Fruit fly (Drosophila melanogaster): Measurements from ENCODE around the gene Ir7b.
A peak's percentile ranks its signal among the peaks of the same experiment; 100 is the strongest.

The Ir7b gene

DNA sequence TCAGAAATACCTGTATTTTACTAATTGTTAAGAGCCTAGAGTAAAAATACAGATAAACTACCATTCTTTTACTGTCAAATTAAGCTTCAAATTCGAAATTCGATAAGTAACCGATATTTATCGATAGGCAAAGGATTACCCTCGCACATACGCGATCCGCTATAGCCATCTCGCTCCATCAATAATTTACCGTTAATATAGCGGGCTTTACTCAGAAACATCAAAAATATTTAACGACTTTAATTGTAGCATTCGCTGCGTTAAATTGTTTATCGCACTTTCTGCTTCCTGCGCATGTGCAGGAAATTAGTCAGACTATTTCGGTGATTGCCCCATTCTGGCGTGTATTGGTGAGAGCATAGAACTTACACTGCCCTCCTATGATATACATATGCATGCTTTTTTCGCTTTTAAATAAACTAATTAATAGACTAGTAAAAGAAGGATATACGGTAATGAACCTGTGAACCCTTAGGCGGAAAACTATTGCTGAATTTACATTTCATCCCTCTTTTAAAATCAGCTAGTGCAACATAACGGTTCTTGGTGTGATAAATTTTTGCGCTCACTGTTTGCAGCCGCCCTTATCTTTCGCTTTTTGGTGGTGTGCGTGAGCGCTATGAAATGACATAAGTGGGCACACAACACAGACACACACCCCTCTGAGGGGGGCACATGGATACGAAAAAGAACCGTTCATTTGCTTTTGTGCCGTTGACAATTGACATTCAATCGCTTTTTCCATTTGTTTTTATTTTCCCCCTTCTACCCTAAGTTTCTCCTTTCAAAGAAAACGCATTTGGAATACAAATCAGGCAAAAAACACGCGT is 41.7 kb upstream of the Ir7b start, which contains the start of the genes dpr14 and spidey (continued):
- TF ChIP-seq CG7963 (GFP tag; IDR thresholded peaks at IDR 0.05; ENCODE audit: partially characterized antibody) (0 out of 3 replicates have a peak, but pooled peaks have one; percentile 8), CG16813 (GFP tag; IDR thresholded peaks at IDR 0.05; ENCODE audit: partially characterized antibody) (peak; percentile 51; the same call in 1 of the 3 replicates), pzg (GFP tag; optimal IDR thresholded peaks at IDR 0.05) (peak; percentile 29), Hey (tag; optimal IDR thresholded peaks at IDR 0.05) (peak; percentile 67), CG5180 (GFP tag; optimal IDR thresholded peaks at IDR 0.05) (peak; percentile 74), CG4404 (GFP tag; IDR thresholded peaks at IDR 0.05) (peak; percentile 69), her (GFP tag; optimal IDR thresholded peaks at IDR 0.05) (peak; percentile 85), Sin3A (optimal IDR thresholded peaks at IDR 0.05) (no peak), Deaf1 (tag; optimal IDR thresholded peaks at IDR 0.05) (peak; percentile 69), lov (optimal IDR thresholded peaks at IDR 0.05) (no peak), lov (GFP tag; IDR thresholded peaks at IDR 0.05) (0 out of 3 replicates have a peak, but pooled peaks have one; percentile 68), eve (GFP tag; optimal IDR thresholded peaks at IDR 0.05) (no peak), CTCF (GFP tag; optimal IDR thresholded peaks at IDR 0.05) (peak; percentile 42), CG32767 (GFP tag; IDR thresholded peaks at IDR 0.05) (peak; percentile 88), MESR4 (GFP tag; optimal IDR thresholded peaks at IDR 0.05) (peak; percentile 70), chm (GFP tag; IDR thresholded peaks at IDR 0.05) (peak; percentile 75), HmgD (GFP tag; optimal IDR thresholded peaks at IDR 0.05) (peak; percentile 52), CG2875 (GFP tag; optimal IDR thresholded peaks at IDR 0.05) (peak; percentile 86), hkb (optimal IDR thresholded peaks at IDR 0.05) (no peak), hkb (GFP tag; IDR thresholded peaks at IDR 0.05) (peak; percentile 94), CG9215 (GFP tag; IDR thresholded peaks at IDR 0.05) (peak; percentile 86), Dek (tag; optimal IDR thresholded peaks at IDR 0.05) (peak; percentile 90), NC2α (GFP tag; optimal IDR thresholded peaks at IDR 0.05) (peak; percentile 79), CG10654 (GFP tag; optimal IDR thresholded peaks at IDR 0.05) (peak; percentile 73), CG12155 (GFP tag; optimal IDR thresholded peaks at IDR 0.05) (peak; percentile 84), CG10209 (GFP tag; optimal IDR thresholded peaks at IDR 0.05) (peak; percentile 89), NC2β (GFP tag; optimal IDR thresholded peaks at IDR 0.05) (peak; percentile 83), Tbp (GFP tag; optimal IDR thresholded peaks at IDR 0.05) (no peak), Doc2 (GFP tag; IDR thresholded peaks at IDR 0.05) (no peak; the same call in 1 of the 2 replicates), sd (tag; optimal IDR thresholded peaks at IDR 0.05) (peak; percentile 80), CG9932 (GFP tag; IDR thresholded peaks at IDR 0.05) (peak; percentile 91), ttk (GFP tag; IDR thresholded peaks at IDR 0.05) (peak; percentile 90), CG1233 (GFP tag; optimal IDR thresholded peaks at IDR 0.05) (peak; percentile 85), CG8924 (tag; optimal IDR thresholded peaks at IDR 0.05) (peak; percentile 93), chn (GFP tag; optimal IDR thresholded peaks at IDR 0.05) (peak; percentile 80), sc (optimal IDR thresholded peaks at IDR 0.05) (no peak), sc (GFP tag; optimal IDR thresholded peaks at IDR 0.05) (peak; percentile 67), CG13894 (tag; optimal IDR thresholded peaks at IDR 0.05) (peak; percentile 93), CG32772 (GFP tag; IDR thresholded peaks at IDR 0.05) (peak; percentile 91), CG9797 (GFP tag; optimal IDR thresholded peaks at IDR 0.05) (peak; percentile 22), tup (GFP tag; optimal IDR thresholded peaks at IDR 0.05) (peak; percentile 82), cas (GFP tag; IDR thresholded peaks at IDR 0.05) (peak; percentile 67; the same call in 1 of the 2 replicates), CG8281 (tag; optimal IDR thresholded peaks at IDR 0.05) (peak; percentile 61), CG33213 (GFP tag; optimal IDR thresholded peaks at IDR 0.05) (peak; percentile 80), CG13123 (GFP tag; optimal IDR thresholded peaks at IDR 0.05) (peak; percentile 51), Vsx1 (GFP tag; optimal IDR thresholded peaks at IDR 0.05) (peak; percentile 82), CG31388 (GFP tag; optimal IDR thresholded peaks at IDR 0.05) (peak; percentile 48), zfh2 (GFP tag; optimal IDR thresholded peaks at IDR 0.05) (peak; percentile 82), CG10366 (GFP tag; IDR thresholded peaks at IDR 0.05) (peak; percentile 89), E2f1 (GFP tag; IDR thresholded peaks at IDR 0.05) (peak; percentile 91), CG6689 (GFP tag; IDR thresholded peaks at IDR 0.05) (peak; percentile 86)

All from whole organism, embryonic.